Fruit fly (Drosophila melanogaster): ENCODE data around the gene Gbeta5.

Gbeta5 gene

DNA sequence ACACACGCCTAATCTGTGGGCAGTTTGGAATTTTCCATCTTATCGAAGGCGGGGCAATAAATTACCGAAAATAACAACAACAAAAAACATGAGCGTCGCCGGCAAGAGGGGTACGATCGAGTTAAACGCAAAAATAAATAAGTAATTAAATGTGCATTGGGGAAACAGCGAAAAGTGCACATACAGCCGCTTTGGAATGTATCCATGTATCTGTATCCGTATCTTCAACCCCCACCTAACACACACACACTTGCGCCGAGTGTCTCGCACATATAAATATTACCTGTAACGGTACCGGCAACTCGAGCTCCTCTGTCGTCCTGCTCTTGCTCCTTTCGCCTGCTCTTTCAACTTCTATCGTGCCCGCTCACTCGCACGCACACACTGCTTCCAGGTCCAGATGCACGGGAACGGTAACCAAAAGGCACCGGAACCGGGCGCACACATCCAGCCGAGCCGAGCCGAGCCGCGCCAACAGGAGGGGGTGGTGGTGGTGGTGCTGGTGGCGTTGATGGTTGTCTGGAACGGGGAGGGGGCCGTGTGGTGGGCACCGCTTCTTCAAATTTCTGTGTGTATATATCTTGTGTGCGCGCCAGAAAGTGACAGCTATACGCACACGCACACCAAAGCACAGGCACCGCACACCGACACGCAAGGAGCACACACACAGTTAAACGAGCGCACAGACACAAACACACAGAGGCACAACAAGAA, 10.6 kb downstream of the Gbeta5 start (continued):
- no peak for TF ChIP-seq ap (GFP tag; IDR thresholded peaks at IDR 0.05)
- TF ChIP-seq YL-1 (GFP tag; optimal IDR thresholded peaks at IDR 0.05), result peak; percentile 60
- no peak for TF ChIP-seq NK7.1 (GFP tag; optimal IDR thresholded peaks at IDR 0.05)
- peak; percentile 84 for TF ChIP-seq CG8478 (optimal IDR thresholded peaks at IDR 0.05)
- TF ChIP-seq CoRest (tag; optimal IDR thresholded peaks at IDR 0.05), result no peak
- peak; percentile 11 for TF ChIP-seq HmgD (GFP tag; optimal IDR thresholded peaks at IDR 0.05)
- TF ChIP-seq CG13287 (GFP tag; IDR thresholded peaks at IDR 0.05; ENCODE audit: partially characterized antibody), result no peak
- no peak for TF ChIP-seq fd102C (GFP tag; optimal IDR thresholded peaks at IDR 0.05)
- no peak for TF ChIP-seq CG15011 (GFP tag; optimal IDR thresholded peaks at IDR 0.05)
- no peak for TF ChIP-seq CG8944 (GFP tag; optimal IDR thresholded peaks at IDR 0.05)
- TF ChIP-seq CG17359 (tag; optimal IDR thresholded peaks at IDR 0.05), result no peak
- no peak for TF ChIP-seq az2 (GFP tag; optimal IDR thresholded peaks at IDR 0.05)
- no peak for TF ChIP-seq Eip74EF (GFP tag; optimal IDR thresholded peaks at IDR 0.05)
- TF ChIP-seq CG32767 (GFP tag; IDR thresholded peaks at IDR 0.05), result peak; percentile 83
- no peak for TF ChIP-seq CG17912 (GFP tag; optimal IDR thresholded peaks at IDR 0.05)
- no peak for TF ChIP-seq stwl (tag; optimal IDR thresholded peaks at IDR 0.05)
- TF ChIP-seq CG6254 (GFP tag; optimal IDR thresholded peaks at IDR 0.05), result no peak
- no peak for TF ChIP-seq yki (optimal IDR thresholded peaks at IDR 0.05)
- TF ChIP-seq CG13624 (GFP tag; optimal IDR thresholded peaks at IDR 0.05), result no peak
- TF ChIP-seq pho (GFP tag; optimal IDR thresholded peaks at IDR 0.05), result peak; percentile 8
- TF ChIP-seq Tbp (GFP tag; optimal IDR thresholded peaks at IDR 0.05), result no peak
- TF ChIP-seq CG2875 (GFP tag; optimal IDR thresholded peaks at IDR 0.05), result no peak
- TF ChIP-seq Myb (GFP tag; optimal IDR thresholded peaks at IDR 0.05), result peak; percentile 22
- TF ChIP-seq CG8765 (GFP tag; IDR thresholded peaks at IDR 0.05), result no peak
- TF ChIP-seq HLH4C (GFP tag; IDR thresholded peaks at IDR 0.05; ENCODE audit: partially characterized antibody), result no peak
- no peak for TF ChIP-seq so (GFP tag; IDR thresholded peaks at IDR 0.05)
- TF ChIP-seq CG7745 (tag; optimal IDR thresholded peaks at IDR 0.05), result no peak
- TF ChIP-seq Fer1 (GFP tag; optimal IDR thresholded peaks at IDR 0.05), result no peak
- no peak for TF ChIP-seq dmrt11E (tag; optimal IDR thresholded peaks at IDR 0.05)
- no peak for TF ChIP-seq p53 (GFP tag; optimal IDR thresholded peaks at IDR 0.05)
- TF ChIP-seq CG6689 (GFP tag; IDR thresholded peaks at IDR 0.05), result no peak
- TF ChIP-seq CG6854 (GFP tag; optimal IDR thresholded peaks at IDR 0.05), result no peak
- TF ChIP-seq Jarid2 (GFP tag; optimal IDR thresholded peaks at IDR 0.05), result no peak
- no peak for TF ChIP-seq klu (GFP tag; IDR thresholded peaks at IDR 0.05)
- no peak for TF ChIP-seq CG34224 (GFP tag; IDR thresholded peaks at IDR 0.05; ENCODE audit: partially characterized antibody)
- TF ChIP-seq CG3847 (GFP tag; IDR thresholded peaks at IDR 0.05), result no peak
- no peak for TF ChIP-seq stc (GFP tag; IDR thresholded peaks at IDR 0.05)
- no peak for TF ChIP-seq ase (GFP tag; IDR thresholded peaks at IDR 0.05)
- TF ChIP-seq kni (GFP tag; optimal IDR thresholded peaks at IDR 0.05), result peak; percentile 60
- no peak for TF ChIP-seq CG7963 (GFP tag; IDR thresholded peaks at IDR 0.05; ENCODE audit: partially characterized antibody)
- 0 out of 3 replicates have a peak, but pooled peaks have one; percentile 39 for TF ChIP-seq Opbp (GFP tag; IDR thresholded peaks at IDR 0.05; ENCODE audit: partially characterized antibody)
- TF ChIP-seq CG5180 (GFP tag; optimal IDR thresholded peaks at IDR 0.05), result no peak
- peak; percentile 8 for TF ChIP-seq CG12155 (GFP tag; optimal IDR thresholded peaks at IDR 0.05)
- no peak for TF ChIP-seq CG8281 (tag; optimal IDR thresholded peaks at IDR 0.05)
- no peak for TF ChIP-seq sqz (GFP tag; optimal IDR thresholded peaks at IDR 0.05)
- peak; percentile 17 for TF ChIP-seq CG7839 (tag; optimal IDR thresholded peaks at IDR 0.05)
- no peak for TF ChIP-seq CG18011 (GFP tag; optimal IDR thresholded peaks at IDR 0.05)
- peak; percentile 27 for TF ChIP-seq CG13775 (GFP tag; optimal IDR thresholded peaks at IDR 0.05)
- no peak for TF ChIP-seq CG10431 (GFP tag; optimal IDR thresholded peaks at IDR 0.05)
- no peak for TF ChIP-seq ttk (GFP tag; IDR thresholded peaks at IDR 0.05)

Data from whole organism, embryonic.